Fruit fly (Drosophila melanogaster) whole organism, pupa: ENCODE results near the gene Ced-12.
A peak's percentile ranks its signal among the peaks of the same experiment; 100 is the strongest.

Experiments used
- CG10348 ChIP-seq: fragments of 200-800 bp; sonication (Bioruptor generic); IDR thresholded peaks from 2 replicates; pipeline ENCODE4 v1.3.6; 2022; ENCODE audit warnings: missing biosample characterization, missing genetic modification characterization
- CG12605 ChIP-seq: fragments of 200-800 bp; sonication (Bioruptor generic); IDR thresholded peaks from 2 replicates; pipeline ENCODE4 v1.3.6; 2022; ENCODE audit warnings: missing biosample characterization, missing genetic modification characterization
- CG13204 ChIP-seq: fragments of 200-800 bp; sonication (Bioruptor generic); optimal IDR thresholded peaks from 2 replicates; lab custom pipeline; 2018; ENCODE audit warnings: missing biosample characterization, mild to moderate bottlenecking, missing genetic modification characterization, moderate library complexity
- CG14655 ChIP-seq: fragments of 200-800 bp; sonication (Bioruptor generic); optimal IDR thresholded peaks from 3 replicates; lab custom pipeline; 2017; ENCODE audit warnings: mild to moderate bottlenecking, missing biosample characterization, missing genetic modification reagents, missing genetic modification characterization
- CG15710 ChIP-seq: fragments of 200-800 bp; sonication (Bioruptor generic); optimal IDR thresholded peaks from 2 replicates; lab custom pipeline; 2018; ENCODE audit warnings: missing biosample characterization, mild to moderate bottlenecking, missing genetic modification characterization, moderate library complexity
- CG17806 ChIP-seq: fragments of 200-800 bp; sonication (Bioruptor generic); optimal IDR thresholded peaks from 2 replicates; lab custom pipeline; 2018; ENCODE audit warnings: missing biosample characterization, mild to moderate bottlenecking, missing genetic modification characterization, moderate library complexity
- CG32121 ChIP-seq: fragments of 200-800 bp; sonication (Bioruptor generic); IDR thresholded peaks from 2 replicates; pipeline ENCODE4 v1.3.6; 2022; ENCODE audit warnings: missing biosample characterization, missing genetic modification characterization
- CG34367 ChIP-seq: fragments of 200-800 bp; sonication (Bioruptor generic); optimal IDR thresholded peaks from 2 replicates; lab custom pipeline; 2018; ENCODE audit warnings: missing biosample characterization, mild to moderate bottlenecking, missing genetic modification characterization
- CG4496 ChIP-seq: fragments of 200-800 bp; sonication (Bioruptor generic); IDR thresholded peaks from 3 replicates; pipeline ENCODE4 v1.3.6; 2022; ENCODE audit warnings: missing biosample characterization, missing genetic modification characterization
- CG8159 ChIP-seq: fragments of 200-800 bp; sonication (Bioruptor generic); optimal IDR thresholded peaks from 3 replicates; lab custom pipeline; 2018; ENCODE audit warnings: missing biosample characterization, mild to moderate bottlenecking, missing genetic modification characterization, moderate library complexity
- CG8301 ChIP-seq: fragments of 200-800 bp; sonication (Bioruptor generic); optimal IDR thresholded peaks from 2 replicates; lab custom pipeline; 2018; ENCODE audit warnings: missing biosample characterization, mild to moderate bottlenecking, missing genetic modification characterization
- CG9948 ChIP-seq: fragments of 200-800 bp; sonication (Bioruptor generic); optimal IDR thresholded peaks from 2 replicates; lab custom pipeline; 2018; ENCODE audit warnings: missing biosample characterization, mild to moderate bottlenecking, missing genetic modification characterization, moderate library complexity
- D1 ChIP-seq: fragments of 200-800 bp; sonication (Bioruptor generic); optimal IDR thresholded peaks from 2 replicates; lab custom pipeline; 2018; ENCODE audit warnings: missing biosample characterization, mild to moderate bottlenecking, missing genetic modification characterization, moderate library complexity
- EcR ChIP-seq: fragments of 200-800 bp; sonication (Bioruptor generic); optimal IDR thresholded peaks from 3 replicates; lab custom pipeline; 2019; ENCODE audit warnings: missing biosample characterization, missing genetic modification characterization, mild to moderate bottlenecking, moderate library complexity, missing genetic modification reagents
- Ets98B ChIP-seq: fragments of 200-800 bp; sonication (Bioruptor generic); IDR thresholded peaks from 2 replicates; pipeline ENCODE4 v1.3.6; 2022; ENCODE audit warnings: missing biosample characterization, missing genetic modification characterization
- Pif1A ChIP-seq: fragments of 200-800 bp; sonication (Bioruptor generic); optimal IDR thresholded peaks from 3 replicates; lab custom pipeline; 2016; ENCODE audit warnings: missing biosample characterization, missing genetic modification characterization
- Pif1B ChIP-seq: fragments of 200-800 bp; sonication (Bioruptor generic); optimal IDR thresholded peaks from 3 replicates; lab custom pipeline; 2016; ENCODE audit warnings: missing biosample characterization, missing genetic modification characterization
- Snoo ChIP-seq: fragments of 200-800 bp; sonication (Bioruptor generic); optimal IDR thresholded peaks from 3 replicates; lab custom pipeline; 2017; ENCODE audit warnings: missing biosample characterization, mild to moderate bottlenecking, missing genetic modification characterization, inconsistent platforms
- fd96Ca ChIP-seq: fragments of 200-800 bp; sonication (Bioruptor generic); IDR thresholded peaks from 3 replicates; pipeline ENCODE4 v1.3.6; 2022; ENCODE audit warnings: missing biosample characterization, missing genetic modification characterization
- gl ChIP-seq: fragments of 200-800 bp; sonication (Bioruptor generic); optimal IDR thresholded peaks from 2 replicates; lab custom pipeline; 2018; ENCODE audit warnings: missing biosample characterization, mild to moderate bottlenecking, missing genetic modification characterization
- rn ChIP-seq: fragments of 200-800 bp; sonication (Bioruptor generic); IDR thresholded peaks from 2 replicates; pipeline ENCODE4 v1.3.6; 2022; ENCODE audit warnings: missing biosample characterization, missing genetic modification characterization

The Ced-12 gene

dm6 chr2L:12065683-12066386 is 31.8 kb upstream of the Ced-12 start:
- TF ChIP-seq CG9948 = peak; percentile 95
- no peak for TF ChIP-seq EcR
- TF ChIP-seq CG17806 (tag; lab: Kevin White, UChicago) = peak; percentile 94
- peak; percentile 94 for TF ChIP-seq CG15710 (tag; lab: Kevin White, UChicago)
- peak; percentile 84 for TF ChIP-seq fd96Ca (GFP tag; lab: Robert Waterston, UW)
- peak; percentile 83 for TF ChIP-seq Snoo (tag; lab: Kevin White, UChicago)
- peak; percentile 99 for TF ChIP-seq CG14655 (GFP tag; lab: Kevin White, UChicago)
- peak; percentile 95 for TF ChIP-seq CG8159 (tag; lab: Kevin White, UChicago)
- TF ChIP-seq gl = peak; percentile 50
- TF ChIP-seq rn = peak; percentile 88
- TF ChIP-seq CG13204 (GFP tag; lab: Kevin White, UChicago) = no peak
- TF ChIP-seq CG4496 (GFP tag; lab: Robert Waterston, UW) = peak; percentile 93
- peak; percentile 90 for TF ChIP-seq Ets98B
- TF ChIP-seq CG34367 (tag; lab: Kevin White, UChicago) = peak; percentile 84
- peak; percentile 91 for TF ChIP-seq Pif1B (GFP tag; lab: Kevin White, UChicago)
- TF ChIP-seq CG32121 (GFP tag; lab: Robert Waterston, UW) = peak; percentile 96
- peak; percentile 93 for TF ChIP-seq D1 (tag; lab: Kevin White, UChicago)
- TF ChIP-seq Pif1A (GFP tag; lab: Kevin White, UChicago) = peak; percentile 89
- peak; percentile 94 for TF ChIP-seq CG12605 (GFP tag; lab: Robert Waterston, UW)
- TF ChIP-seq CG8301 (tag; lab: Kevin White, UChicago) = peak; percentile 97
- peak; percentile 74 for TF ChIP-seq CG10348

dm6 chr2L:12066617-12067251 is 30.9 kb upstream of the Ced-12 start, which contains the start of gene firl:
Gene firl (minus strand): TSS chr2L:12066775.
- TF ChIP-seq EcR (peak; percentile 79), CG34367 (tag; lab: Kevin White, UChicago) (no peak)

- TF ChIP-seq CG15710 (tag; lab: Kevin White, UChicago) (no peak), CG17806 (tag; lab: Kevin White, UChicago) (no peak), CG8159 (tag; lab: Kevin White, UChicago) (peak; percentile 25), rn (no peak), CG32121 (GFP tag; lab: Robert Waterston, UW) (peak; percentile 27; the same call in 1 of the 2 replicates), CG34367 (tag; lab: Kevin White, UChicago) (no peak), Snoo (tag; lab: Kevin White, UChicago) (peak; percentile 29), EcR (no peak), Pif1A (GFP tag; lab: Kevin White, UChicago) (peak; percentile 50), CG14655 (GFP tag; lab: Kevin White, UChicago) (no peak), Pif1B (GFP tag; lab: Kevin White, UChicago) (no peak), D1 (tag; lab: Kevin White, UChicago) (no peak), CG8301 (tag; lab: Kevin White, UChicago) (no peak), fd96Ca (GFP tag; lab: Robert Waterston, UW) (no peak), CG13204 (GFP tag; lab: Kevin White, UChicago) (no peak), CG4496 (GFP tag; lab: Robert Waterston, UW) (peak; percentile 57; the same call in 1 of the 3 replicates), CG10348 (no peak), gl (no peak), CG12605 (GFP tag; lab: Robert Waterston, UW) (no peak), Ets98B (no peak), CG9948 (no peak)
Measured at dm6 chr2L:12075850-12076249, 21.8 kb upstream of the Ced-12 start, which contains the start of gene CG14947. Gene CG14947 (plus strand): TSS chr2L:12076100.

- TF ChIP-seq rn = no peak
- no peak for TF ChIP-seq Ets98B
- TF ChIP-seq CG15710 (tag; lab: Kevin White, UChicago) = no peak
- no peak for TF ChIP-seq CG8159 (tag; lab: Kevin White, UChicago)
- TF ChIP-seq CG4496 (GFP tag; lab: Robert Waterston, UW) = no peak
- no peak for TF ChIP-seq Pif1A (GFP tag; lab: Kevin White, UChicago)
- no peak for TF ChIP-seq CG34367 (tag; lab: Kevin White, UChicago)
- no peak for TF ChIP-seq CG10348
- TF ChIP-seq fd96Ca (GFP tag; lab: Robert Waterston, UW) = no peak
- no peak for TF ChIP-seq gl
- no peak for TF ChIP-seq Pif1B (GFP tag; lab: Kevin White, UChicago)
- TF ChIP-seq Snoo (tag; lab: Kevin White, UChicago) = no peak
- TF ChIP-seq D1 (tag; lab: Kevin White, UChicago) = no peak
- TF ChIP-seq CG8301 (tag; lab: Kevin White, UChicago) = no peak
- TF ChIP-seq CG9948 = no peak
- no peak for TF ChIP-seq CG12605 (GFP tag; lab: Robert Waterston, UW)
- TF ChIP-seq, all 21 proteins: peak for 0
Measured at dm6 chr2L:12078123-12078658, 19.4 kb upstream of the Ced-12 start.

DNA sequence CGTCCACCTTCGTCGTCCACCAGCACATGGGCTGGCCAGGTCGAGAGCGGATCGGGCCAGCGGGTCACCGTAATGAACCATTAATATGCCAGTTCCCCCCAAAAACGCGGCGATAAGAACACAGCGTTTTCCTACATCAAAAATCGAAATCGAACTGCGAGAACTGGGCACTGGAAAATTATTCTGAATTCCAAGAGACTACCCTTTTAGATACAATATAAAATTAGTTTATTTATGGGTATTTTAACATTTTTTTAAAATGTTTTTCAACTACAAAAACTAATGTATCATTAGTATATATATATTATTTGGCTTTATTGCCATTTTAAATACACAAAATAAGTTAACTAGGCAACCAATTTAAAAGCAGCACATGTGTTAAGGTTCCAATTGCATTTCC is 18.9 kb upstream of the Ced-12 start:
- TF ChIP-seq CG10348 = no peak
- TF ChIP-seq gl = no peak
- TF ChIP-seq CG14655 (GFP tag; lab: Kevin White, UChicago) = no peak
- no peak for TF ChIP-seq Pif1A (GFP tag; lab: Kevin White, UChicago)
